Fruit fly (Drosophila melanogaster): ENCODE measurements around the gene CG33985.

The CG33985 gene

dm6 chr3L:15500813-15501645 lies 25.6 kb downstream of the CG33985 start, which contains the start of gene CG7272 (continued):
- TF ChIP-seq lab (GFP tag; optimal IDR thresholded peaks at IDR 0.05) (peak; percentile 44), CG12155 (GFP tag; optimal IDR thresholded peaks at IDR 0.05) (no peak), unc-4 (GFP tag; IDR thresholded peaks at IDR 0.05; ENCODE audit: partially characterized antibody) (peak; percentile 51), Bgb (GFP tag; IDR thresholded peaks at IDR 0.05; ENCODE audit: partially characterized antibody) (peak; percentile 68; the same call in 1 of the 2 replicates), h (optimal IDR thresholded peaks at IDR 0.05) (no peak), CG6689 (GFP tag; IDR thresholded peaks at IDR 0.05) (no peak), tll (GFP tag; optimal IDR thresholded peaks at IDR 0.05) (no peak), cas (GFP tag; IDR thresholded peaks at IDR 0.05) (no peak), Dll (GFP tag; IDR thresholded peaks at IDR 0.05; ENCODE audit: partially characterized antibody) (peak; percentile 23; the same call in 1 of the 4 replicates), peb (GFP tag; IDR thresholded peaks at IDR 0.05) (no peak), CG15011 (GFP tag; optimal IDR thresholded peaks at IDR 0.05) (no peak), bowl (GFP tag; IDR thresholded peaks at IDR 0.05) (no peak), CG4404 (GFP tag; IDR thresholded peaks at IDR 0.05) (no peak), Atf3 (GFP tag; optimal IDR thresholded peaks at IDR 0.05) (no peak), emc (GFP tag; optimal IDR thresholded peaks at IDR 0.05) (no peak), Dek (tag; optimal IDR thresholded peaks at IDR 0.05) (peak; percentile 17), Ptx1 (GFP tag; IDR thresholded peaks at IDR 0.05) (no peak), CG2116 (GFP tag; optimal IDR thresholded peaks at IDR 0.05) (peak; percentile 62), gem (tag; optimal IDR thresholded peaks at IDR 0.05) (peak; percentile 10), NFAT (GFP tag; IDR thresholded peaks at IDR 0.05) (peak; percentile 64; the same call in 1 of the 2 replicates), nmo (GFP tag; optimal IDR thresholded peaks at IDR 0.05) (peak; percentile 19), schlank (tag; optimal IDR thresholded peaks at IDR 0.05) (no peak), CG43689 (GFP tag; IDR thresholded peaks at IDR 0.05) (no peak), lov (optimal IDR thresholded peaks at IDR 0.05) (no peak), lov (GFP tag; IDR thresholded peaks at IDR 0.05) (no peak), Med (GFP tag) (peak; percentile 88), CG3995 (GFP tag; optimal IDR thresholded peaks at IDR 0.05) (no peak), maf-S (GFP tag; optimal IDR thresholded peaks at IDR 0.05) (no peak), Drgx (GFP tag; IDR thresholded peaks at IDR 0.05) (peak; percentile 15; the same call in 1 of the 2 replicates), NC2α (GFP tag; optimal IDR thresholded peaks at IDR 0.05) (no peak), Adf1 (GFP tag; IDR thresholded peaks at IDR 0.05) (peak; percentile 37; the same call in 1 of the 2 replicates), ac (GFP tag; optimal IDR thresholded peaks at IDR 0.05) (no peak), CG12769 (tag; optimal IDR thresholded peaks at IDR 0.05) (peak; percentile 74), Dp (GFP tag; optimal IDR thresholded peaks at IDR 0.05) (peak; percentile 92), Antp (GFP tag; optimal IDR thresholded peaks at IDR 0.05) (peak; percentile 6), Dref (GFP tag; IDR thresholded peaks at IDR 0.05) (peak; percentile 87), Max (GFP tag; optimal IDR thresholded peaks at IDR 0.05) (no peak), CG15269 (tag; optimal IDR thresholded peaks at IDR 0.05) (peak; percentile 27), pita (GFP tag; optimal IDR thresholded peaks at IDR 0.05) (no peak), CG2712 (tag; optimal IDR thresholded peaks at IDR 0.05) (peak; percentile 7), Poxn (GFP tag; IDR thresholded peaks at IDR 0.05) (no peak), pros (GFP tag; optimal IDR thresholded peaks at IDR 0.05) (peak; percentile 23), Sry-δ (GFP tag; optimal IDR thresholded peaks at IDR 0.05) (peak; percentile 53), CG6254 (GFP tag; optimal IDR thresholded peaks at IDR 0.05) (no peak), sug (tag; optimal IDR thresholded peaks at IDR 0.05) (peak; percentile 91), luna (GFP tag; optimal IDR thresholded peaks at IDR 0.05) (no peak), Sox102F (GFP tag; optimal IDR thresholded peaks at IDR 0.05) (no peak), B-H2 (GFP tag; optimal IDR thresholded peaks at IDR 0.05) (peak; percentile 58), zfh2 (GFP tag; optimal IDR thresholded peaks at IDR 0.05) (peak; percentile 20), Hr3 (GFP tag; optimal IDR thresholded peaks at IDR 0.05) (no peak)

Data from whole organism, embryonic.